Worm (Caenorhabditis elegans) whole organism, late embryonic: ENCODE results near the gene F59A7.7.

Experiments used
- K02D7.2 ChIP-seq: sonication (generic microtip); optimal IDR thresholded peaks from 2 replicates; lab custom pipeline; 2017; ENCODE audit warnings: mild to moderate bottlenecking, missing genetic modification characterization, missing compliant biosample characterization
- T23F11.4 ChIP-seq: fragments of 200-800 bp; sonication (Bioruptor generic); optimal IDR thresholded peaks from 2 replicates; lab custom pipeline; 2018; ENCODE audit warnings: mild to moderate bottlenecking, missing genetic modification characterization, missing compliant biosample characterization
- ceh-14 ChIP-seq: sonication (generic microtip); optimal IDR thresholded peaks from 2 replicates; lab custom pipeline; 2016; ENCODE audit warnings: missing genotype, missing genetic modification characterization, missing compliant biosample characterization
- ceh-18 ChIP-seq: sonication (generic microtip); optimal IDR thresholded peaks from 2 replicates; lab custom pipeline; 2016; ENCODE audit warnings: missing genetic modification characterization, missing compliant biosample characterization
- ceh-22 ChIP-seq: sonication (generic microtip); optimal IDR thresholded peaks from 2 replicates; lab custom pipeline; 2017; ENCODE audit warnings: missing biosample characterization, missing genetic modification characterization
- ceh-24 ChIP-seq: sonication (generic microtip); optimal IDR thresholded peaks from 2 replicates; lab custom pipeline; 2016; ENCODE audit warnings: mild to moderate bottlenecking, missing genetic modification characterization, missing compliant biosample characterization
- ceh-30 ChIP-seq: fragments of 150-350 bp; optimal IDR thresholded peaks from 2 replicates; lab custom pipeline; 2014; ENCODE audit warnings: missing biosample characterization, missing genetic modification characterization
- ceh-34 ChIP-seq: sonication (generic microtip); optimal IDR thresholded peaks from 2 replicates; lab custom pipeline; 2016; ENCODE audit warnings: mild to moderate bottlenecking, missing genetic modification characterization, missing compliant biosample characterization
- ceh-45 ChIP-seq: fragments of 200-800 bp; sonication (Bioruptor generic); IDR thresholded peaks from 2 replicates; pipeline ENCODE4 v1.3.6; 2022; ENCODE audit warnings: missing genetic modification reagents, missing genetic modification characterization, missing compliant biosample characterization
- ceh-48 ChIP-seq: sonication (generic microtip); optimal IDR thresholded peaks from 2 replicates; lab custom pipeline; 2016; ENCODE audit warnings: missing genetic modification characterization, inconsistent platforms, missing compliant biosample characterization
- ceh-6 ChIP-seq: fragments of 200-800 bp; sonication (Bioruptor generic); optimal IDR thresholded peaks from 2 replicates; lab custom pipeline; 2018; ENCODE audit warnings: mild to moderate bottlenecking, missing genetic modification characterization, missing compliant biosample characterization
- ceh-9 ChIP-seq: sonication (generic microtip); optimal IDR thresholded peaks from 2 replicates; lab custom pipeline; 2016; ENCODE audit warnings: mild to moderate bottlenecking, missing genetic modification characterization, inconsistent platforms, missing compliant biosample characterization
- dmd-4 ChIP-seq: sonication (generic microtip); optimal IDR thresholded peaks from 2 replicates; lab custom pipeline; 2016; ENCODE audit warnings: borderline replicate concordance, missing genetic modification characterization, missing compliant biosample characterization
- elt-2 ChIP-seq: sonication (generic microtip); optimal IDR thresholded peaks from 2 replicates; lab custom pipeline; 2016; ENCODE audit warnings: missing genetic modification reagents, missing genetic modification characterization, missing compliant biosample characterization
- fkh-6 ChIP-seq: sonication (generic microtip); optimal IDR thresholded peaks from 2 replicates; lab custom pipeline; 2016; ENCODE audit warnings: missing genetic modification characterization, missing compliant biosample characterization
- hlh-30 ChIP-seq: sonication (generic microtip); optimal IDR thresholded peaks from 2 replicates; lab custom pipeline; 2017; ENCODE audit warnings: antibody characterized with exemption, missing genetic modification characterization, missing compliant biosample characterization; ENCODE audit not compliant: insufficient read depth
- hlh-6 ChIP-seq: sonication (generic microtip); optimal IDR thresholded peaks from 2 replicates; lab custom pipeline; 2016; ENCODE audit warnings: missing genotype, missing genetic modification characterization, missing compliant biosample characterization
- hlh-8 ChIP-seq: sonication (generic microtip); optimal IDR thresholded peaks from 2 replicates; lab custom pipeline; 2016; ENCODE audit warnings: missing genotype, missing genetic modification characterization, missing compliant biosample characterization
- lim-6 ChIP-seq: sonication (generic microtip); optimal IDR thresholded peaks from 2 replicates; lab custom pipeline; 2016; ENCODE audit warnings: missing genetic modification characterization, missing compliant biosample characterization
- nhr-11 ChIP-seq: fragments of 150-350 bp; optimal IDR thresholded peaks from 2 replicates; lab custom pipeline; 2014; ENCODE audit warnings: missing biosample characterization, missing genetic modification characterization
- pha-4 ChIP-seq: fragments of 150-350 bp; optimal IDR thresholded peaks from 2 replicates; lab custom pipeline; 2018; ENCODE audit warnings: missing biosample characterization, missing genetic modification reagents, missing genetic modification characterization
- pqm-1 ChIP-seq: sonication (generic microtip); optimal IDR thresholded peaks from 2 replicates; lab custom pipeline; 2016; ENCODE audit warnings: missing genetic modification characterization, missing compliant biosample characterization
- pros-1 ChIP-seq: fragments of 150-350 bp; optimal IDR thresholded peaks from 2 replicates; lab custom pipeline; 2014; ENCODE audit warnings: missing biosample characterization, missing genetic modification reagents, missing genetic modification characterization
- ref-2 ChIP-seq: sonication (generic microtip); optimal IDR thresholded peaks from 2 replicates; lab custom pipeline; 2016; ENCODE audit warnings: missing genetic modification characterization, missing compliant biosample characterization
- rnt-1 ChIP-seq: sonication (generic microtip); optimal IDR thresholded peaks from 2 replicates; lab custom pipeline; 2016; ENCODE audit warnings: missing genetic modification characterization, missing compliant biosample characterization
- syd-9 ChIP-seq: sonication (generic microtip); optimal IDR thresholded peaks from 2 replicates; lab custom pipeline; 2016; ENCODE audit warnings: mild to moderate bottlenecking, missing genetic modification characterization, moderate library complexity, missing compliant biosample characterization
- tbx-2 ChIP-seq: sonication (generic microtip); optimal IDR thresholded peaks from 2 replicates; lab custom pipeline; 2016; ENCODE audit warnings: missing genetic modification characterization, missing compliant biosample characterization
- tbx-7 ChIP-seq: sonication (generic microtip); optimal IDR thresholded peaks from 2 replicates; lab custom pipeline; 2016; ENCODE audit warnings: missing genotype, missing genetic modification characterization, missing compliant biosample characterization
- ttx-3 ChIP-seq: sonication (generic microtip); optimal IDR thresholded peaks from 2 replicates; lab custom pipeline; 2016; ENCODE audit warnings: missing genetic modification reagents, missing genetic modification characterization, missing compliant biosample characterization
- unc-42 ChIP-seq: sonication (generic microtip); optimal IDR thresholded peaks from 2 replicates; lab custom pipeline; 2016; ENCODE audit warnings: missing genotype, missing genetic modification characterization, missing compliant biosample characterization
- unc-55 ChIP-seq: sonication (generic microtip); optimal IDR thresholded peaks from 2 replicates; lab custom pipeline; 2017; ENCODE audit warnings: missing biosample characterization, missing genetic modification reagents, missing genetic modification characterization
- unc-86 ChIP-seq: sonication (generic microtip); optimal IDR thresholded peaks from 2 replicates; lab custom pipeline; 2016; ENCODE audit warnings: missing genetic modification characterization, missing compliant biosample characterization
- zip-5 ChIP-seq: sonication (generic microtip); optimal IDR thresholded peaks from 2 replicates; lab custom pipeline; 2016; ENCODE audit warnings: missing genetic modification characterization, missing compliant biosample characterization
- ztf-16 ChIP-seq: sonication (generic microtip); optimal IDR thresholded peaks from 2 replicates; lab custom pipeline; 2017; ENCODE audit warnings: missing genetic modification characterization, missing compliant biosample characterization

Gene F59A7.7

ce11 chrV:2011777-2012176 is at the start of gene F59A7.7:
TSS of gene F59A7.7 (plus strand) at chrV:2012077.
- TF ChIP-seq ceh-9 (tag; lab: Kevin White, UChicago) (no peak), hlh-30 (tag; lab: Kevin White, UChicago) (no peak), syd-9 (tag; lab: Kevin White, UChicago) (no peak), T23F11.4 (GFP tag; lab: Kevin White, UChicago) (no peak), dmd-4 (tag; lab: Kevin White, UChicago) (no peak), ceh-18 (tag; lab: Kevin White, UChicago) (no peak), tbx-7 (tag; lab: Kevin White, UChicago) (no peak), ceh-22 (no peak)

- TF ChIP-seq tbx-7 (tag; lab: Kevin White, UChicago) = no peak
- no peak for TF ChIP-seq ztf-16 (tag; lab: Kevin White, UChicago)
- TF ChIP-seq pha-4 (tag; lab: Kevin White, UChicago) = no peak
- no peak for TF ChIP-seq pqm-1 (tag; lab: Kevin White, UChicago)
- no peak for TF ChIP-seq hlh-8 (tag; lab: Kevin White, UChicago)
- TF ChIP-seq ceh-30 = no peak
- TF ChIP-seq ceh-6 (GFP tag; lab: Kevin White, UChicago) = no peak
- TF ChIP-seq elt-2 (tag; lab: Kevin White, UChicago) = no peak
- TF ChIP-seq ref-2 (tag; lab: Kevin White, UChicago) = no peak
- no peak for TF ChIP-seq hlh-30 (tag; lab: Kevin White, UChicago)
- no peak for TF ChIP-seq unc-42 (tag; lab: Kevin White, UChicago)
These were observed 47.1 kb upstream of the F59A7.7 start, which contains the start of gene srj-15 for ce11 chrV:1964806-1965205. TSS of gene srj-15 (minus strand) at chrV:1964906.

ce11 chrV:1966962-1967361 is 44.9 kb upstream of the F59A7.7 start:
- no peak for TF ChIP-seq ceh-34 (tag; lab: Kevin White, UChicago)
- peak; percentile 9 for TF ChIP-seq elt-2 (tag; lab: Kevin White, UChicago)

- TF ChIP-seq ceh-48 (tag; lab: Kevin White, UChicago) = no peak
- no peak for TF ChIP-seq nhr-11
- TF ChIP-seq tbx-2 (tag; lab: Kevin White, UChicago) = no peak
- TF ChIP-seq K02D7.2 = no peak
- TF ChIP-seq rnt-1 (tag; lab: Kevin White, UChicago) = no peak
- no peak for TF ChIP-seq ref-2 (tag; lab: Kevin White, UChicago)
These were observed 43.1 kb upstream of the F59A7.7 start for ce11 chrV:1968809-1969208.

- no peak for TF ChIP-seq unc-86 (tag; lab: Kevin White, UChicago)
- no peak for TF ChIP-seq lim-6 (tag; lab: Kevin White, UChicago)
- TF ChIP-seq ceh-14 (tag; lab: Kevin White, UChicago) = no peak
- TF ChIP-seq ceh-45 (GFP tag; lab: Robert Waterston, UW) = no peak
- TF ChIP-seq pros-1 (tag; lab: Kevin White, UChicago) = no peak
- TF ChIP-seq hlh-6 (tag; lab: Kevin White, UChicago) = no peak
- no peak for TF ChIP-seq unc-55 (GFP tag; lab: Kevin White, UChicago)
- no peak for TF ChIP-seq zip-5
- no peak for TF ChIP-seq T23F11.4 (GFP tag; lab: Kevin White, UChicago)
- TF ChIP-seq ttx-3 (tag; lab: Kevin White, UChicago) = no peak
- TF ChIP-seq fkh-6 (tag; lab: Kevin White, UChicago) = no peak
- no peak for TF ChIP-seq ceh-24 (tag; lab: Kevin White, UChicago)
These were observed 42.6 kb upstream of the F59A7.7 start, which contains the start of gene acs-3 for ce11 chrV:1969228-1969627. TSS of gene acs-3 (plus strand) at chrV:1969528.
